Worm (Caenorhabditis elegans) whole organism, late embryonic: ENCODE measurements around the gene dpy-3.
A peak's percentile ranks its signal among the peaks of the same experiment; 100 is the strongest.

Source experiments
- C08G9.2 ChIP-seq: sonication (generic microtip); optimal IDR thresholded peaks from 2 replicates; lab custom pipeline; 2016; ENCODE audit warnings: mild to moderate bottlenecking, missing genetic modification characterization, moderate library complexity, missing compliant biosample characterization
- K02D7.2 ChIP-seq: sonication (generic microtip); optimal IDR thresholded peaks from 2 replicates; lab custom pipeline; 2017; ENCODE audit warnings: mild to moderate bottlenecking, missing genetic modification characterization, missing compliant biosample characterization
- K09A11.1 ChIP-seq: sonication (generic microtip); optimal IDR thresholded peaks from 2 replicates; lab custom pipeline; 2017; ENCODE audit warnings: antibody characterized with exemption, mild to moderate bottlenecking, missing genetic modification characterization, missing compliant biosample characterization; ENCODE audit not compliant: insufficient read depth
- ama-1 ChIP-seq: fragments of 150-350 bp; optimal IDR thresholded peaks from 2 replicates; lab custom pipeline; 2014
- ceh-14 ChIP-seq: sonication (generic microtip); optimal IDR thresholded peaks from 2 replicates; lab custom pipeline; 2016; ENCODE audit warnings: missing genotype, missing genetic modification characterization, missing compliant biosample characterization
- ceh-19 ChIP-seq: fragments of 200-800 bp; sonication (Bioruptor generic); optimal IDR thresholded peaks from 2 replicates; lab custom pipeline; 2018; ENCODE audit warnings: mild to moderate bottlenecking, missing genetic modification characterization, missing compliant biosample characterization
- ceh-31 ChIP-seq: sonication (generic microtip); optimal IDR thresholded peaks from 2 replicates; lab custom pipeline; 2016; ENCODE audit warnings: missing genetic modification characterization, missing compliant biosample characterization
- ceh-45 ChIP-seq: fragments of 200-800 bp; sonication (Bioruptor generic); IDR thresholded peaks from 2 replicates; pipeline ENCODE4 v1.3.6; 2022; ENCODE audit warnings: missing genetic modification reagents, missing genetic modification characterization, missing compliant biosample characterization
- ceh-48 ChIP-seq: sonication (generic microtip); optimal IDR thresholded peaks from 2 replicates; lab custom pipeline; 2016; ENCODE audit warnings: missing genetic modification characterization, inconsistent platforms, missing compliant biosample characterization
- ceh-6 ChIP-seq: fragments of 200-800 bp; sonication (Bioruptor generic); optimal IDR thresholded peaks from 2 replicates; lab custom pipeline; 2018; ENCODE audit warnings: mild to moderate bottlenecking, missing genetic modification characterization, missing compliant biosample characterization
- ceh-9 ChIP-seq: sonication (generic microtip); optimal IDR thresholded peaks from 2 replicates; lab custom pipeline; 2016; ENCODE audit warnings: mild to moderate bottlenecking, missing genetic modification characterization, inconsistent platforms, missing compliant biosample characterization
- dve-1 ChIP-seq: sonication (generic microtip); optimal IDR thresholded peaks from 2 replicates; lab custom pipeline; 2017; ENCODE audit warnings: antibody characterized with exemption, mild to moderate bottlenecking, missing genetic modification characterization, missing compliant biosample characterization
- elt-4 ChIP-seq: sonication (generic microtip); optimal IDR thresholded peaks from 2 replicates; lab custom pipeline; 2016; ENCODE audit warnings: missing genetic modification characterization, missing compliant biosample characterization
- fkh-6 ChIP-seq: sonication (generic microtip); optimal IDR thresholded peaks from 2 replicates; lab custom pipeline; 2016; ENCODE audit warnings: missing genetic modification characterization, missing compliant biosample characterization
- hlh-13 ChIP-seq: fragments of 200-800 bp; sonication (Bioruptor generic); optimal IDR thresholded peaks from 2 replicates; lab custom pipeline; 2018; ENCODE audit warnings: mild to moderate bottlenecking, missing genetic modification characterization, missing compliant biosample characterization
- hlh-15 ChIP-seq: sonication (generic microtip); optimal IDR thresholded peaks from 2 replicates; lab custom pipeline; 2016; ENCODE audit warnings: missing genetic modification characterization, missing compliant biosample characterization
- lim-6 ChIP-seq: sonication (generic microtip); optimal IDR thresholded peaks from 2 replicates; lab custom pipeline; 2016; ENCODE audit warnings: missing genetic modification characterization, missing compliant biosample characterization
- lin-11 ChIP-seq: fragments of 200-800 bp; sonication (Bioruptor generic); optimal IDR thresholded peaks from 2 replicates; lab custom pipeline; 2018; ENCODE audit warnings: mild to moderate bottlenecking, missing genetic modification characterization, missing compliant biosample characterization
- madf-2 ChIP-seq: sonication (generic microtip); optimal IDR thresholded peaks from 2 replicates; lab custom pipeline; 2017; ENCODE audit warnings: missing genetic modification characterization, missing compliant biosample characterization
- nfya-1 ChIP-seq: sonication (generic microtip); optimal IDR thresholded peaks from 2 replicates; lab custom pipeline; 2017; ENCODE audit warnings: missing genetic modification characterization, mild to moderate bottlenecking, missing compliant biosample characterization, antibody characterized with exemption, moderate library complexity
- pag-3 ChIP-seq: sonication (generic microtip); optimal IDR thresholded peaks from 2 replicates; lab custom pipeline; 2016; ENCODE audit warnings: missing compliant biosample characterization, missing genetic modification characterization, borderline replicate concordance
- pax-1 ChIP-seq: fragments of 150-350 bp; optimal IDR thresholded peaks from 2 replicates; lab custom pipeline; 2014; ENCODE audit warnings: missing biosample characterization, missing genetic modification characterization
- pha-4 ChIP-seq: fragments of 150-350 bp; optimal IDR thresholded peaks from 2 replicates; lab custom pipeline; 2018; ENCODE audit warnings: missing biosample characterization, missing genetic modification reagents, missing genetic modification characterization
- pqm-1 ChIP-seq: sonication (generic microtip); optimal IDR thresholded peaks from 2 replicates; lab custom pipeline; 2016; ENCODE audit warnings: missing genetic modification characterization, missing compliant biosample characterization
- ref-2 ChIP-seq: sonication (generic microtip); optimal IDR thresholded peaks from 2 replicates; lab custom pipeline; 2016; ENCODE audit warnings: missing genetic modification characterization, missing compliant biosample characterization
- rnt-1 ChIP-seq: sonication (generic microtip); optimal IDR thresholded peaks from 2 replicates; lab custom pipeline; 2016; ENCODE audit warnings: missing genetic modification characterization, missing compliant biosample characterization
- sdc-2 ChIP-seq: sonication (generic microtip); optimal IDR thresholded peaks from 2 replicates; lab custom pipeline; 2016; ENCODE audit warnings: missing genotype, missing genetic modification characterization, missing compliant biosample characterization
- sox-2 ChIP-seq: fragments of 200-800 bp; sonication (Bioruptor generic); IDR thresholded peaks from 2 replicates; pipeline ENCODE4 v1.3.6; 2022; ENCODE audit warnings: missing genetic modification reagents, missing genetic modification characterization, missing compliant biosample characterization
- sox-4 ChIP-seq: sonication (generic microtip); optimal IDR thresholded peaks from 2 replicates; lab custom pipeline; 2017; ENCODE audit warnings: mild to moderate bottlenecking, missing genetic modification characterization, inconsistent platforms, missing compliant biosample characterization
- tbx-2 ChIP-seq: sonication (generic microtip); optimal IDR thresholded peaks from 2 replicates; lab custom pipeline; 2016; ENCODE audit warnings: missing genetic modification characterization, missing compliant biosample characterization
- ttx-3 ChIP-seq: sonication (generic microtip); optimal IDR thresholded peaks from 2 replicates; lab custom pipeline; 2016; ENCODE audit warnings: missing genetic modification reagents, missing genetic modification characterization, missing compliant biosample characterization
- unc-3 ChIP-seq, 2 experiments: fragments of 200-800 bp in 1 of 2; sonication (Bioruptor generic) in 1 of 2; sonication (generic microtip) in 1 of 2; conservative IDR thresholded peaks in 1 of 2; optimal IDR thresholded peaks in 1 of 2; 2 replicates each; pipeline versions ENCODE4 v1.3.6 to Lab custom; 2016 to 2022; ENCODE audit warnings: missing compliant biosample characterization in 2 of 2, missing genetic modification characterization in 2 of 2, missing genetic modification reagents in 1 of 2
- unc-42 ChIP-seq: sonication (generic microtip); optimal IDR thresholded peaks from 2 replicates; lab custom pipeline; 2016; ENCODE audit warnings: missing genotype, missing genetic modification characterization, missing compliant biosample characterization
- unc-55 ChIP-seq: sonication (generic microtip); optimal IDR thresholded peaks from 2 replicates; lab custom pipeline; 2017; ENCODE audit warnings: missing biosample characterization, missing genetic modification reagents, missing genetic modification characterization
- unc-86 ChIP-seq: sonication (generic microtip); optimal IDR thresholded peaks from 2 replicates; lab custom pipeline; 2016; ENCODE audit warnings: missing genetic modification characterization, missing compliant biosample characterization

dpy-3 gene

DNA sequence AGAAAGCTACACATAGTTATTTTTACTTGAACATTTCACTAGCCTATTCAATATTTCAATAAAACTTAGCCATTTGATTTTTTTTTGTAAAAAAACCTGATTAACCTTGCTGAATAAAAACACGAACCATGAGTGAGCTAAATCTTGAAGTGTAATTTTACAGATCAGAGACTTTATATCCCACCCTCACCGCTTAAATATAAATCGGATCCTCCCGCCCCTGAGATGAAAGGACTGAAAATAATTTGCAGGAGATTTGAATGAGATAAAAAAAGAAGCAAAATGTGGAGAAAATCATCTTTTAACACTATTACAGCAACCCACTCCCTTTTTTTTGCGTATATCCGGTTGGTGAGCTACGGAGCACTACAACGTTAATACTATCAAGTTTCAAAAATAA, 4.6 kb upstream of the dpy-3 start, which contains the start of gene npax-2:
Gene npax-2 (minus strand): TSS at position 101 of the 400 bp plus-strand sequence.
- TF ChIP-seq ttx-3 (tag; lab: Kevin White, UChicago) (no peak), dve-1 (tag; lab: Kevin White, UChicago) (no peak), unc-55 (GFP tag; lab: Kevin White, UChicago) (no peak), K02D7.2 (tag; lab: Kevin White, UChicago) (no peak), sox-2 (GFP tag; lab: Robert Waterston, UW) (no peak), sox-4 (no peak), unc-3 (GFP tag; conservative IDR thresholded peaks at IDR 0.05; lab: Robert Waterston, UW) (no peak), unc-3 (tag; optimal IDR thresholded peaks at IDR 0.05; lab: Kevin White, UChicago) (no peak), ceh-9 (no peak), ceh-45 (GFP tag; lab: Robert Waterston, UW) (no peak), madf-2 (tag; lab: Kevin White, UChicago) (no peak), ref-2 (no peak), elt-4 (tag; lab: Kevin White, UChicago) (no peak), hlh-13 (GFP tag; lab: Kevin White, UChicago) (no peak)

DNA sequence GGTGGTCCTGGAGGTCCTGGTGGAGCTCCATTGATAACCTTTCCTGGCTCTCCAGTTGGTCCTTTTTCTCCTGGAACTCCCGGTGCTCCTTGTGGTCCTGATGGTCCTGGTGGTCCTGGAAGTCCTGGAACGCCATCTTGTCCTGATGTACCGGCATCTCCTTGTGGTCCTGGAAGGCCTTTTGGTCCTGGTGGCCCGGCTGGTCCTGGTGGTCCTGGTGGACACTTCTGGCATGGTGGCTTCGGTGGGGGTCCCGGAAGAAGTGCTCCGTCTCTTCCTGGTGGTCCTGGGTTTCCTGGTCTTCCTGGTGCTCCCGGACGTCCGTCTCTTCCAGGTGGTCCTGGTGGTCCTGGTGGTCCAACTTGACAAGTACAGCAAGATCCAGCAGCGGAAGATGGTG, 572 bp downstream of the dpy-3 start:
- no peak for TF ChIP-seq pqm-1
- TF ChIP-seq C08G9.2: no peak
- TF ChIP-seq ceh-14 (tag; lab: Kevin White, UChicago): no peak
- TF ChIP-seq lin-11 (tag; lab: Kevin White, UChicago): no peak
- TF ChIP-seq hlh-15: no peak
- no peak for TF ChIP-seq sdc-2
- no peak for TF ChIP-seq sox-2 (GFP tag; lab: Robert Waterston, UW)
- no peak for TF ChIP-seq pha-4 (tag; lab: Kevin White, UChicago)
- no peak for TF ChIP-seq K09A11.1 (tag; lab: Kevin White, UChicago)

DNA sequence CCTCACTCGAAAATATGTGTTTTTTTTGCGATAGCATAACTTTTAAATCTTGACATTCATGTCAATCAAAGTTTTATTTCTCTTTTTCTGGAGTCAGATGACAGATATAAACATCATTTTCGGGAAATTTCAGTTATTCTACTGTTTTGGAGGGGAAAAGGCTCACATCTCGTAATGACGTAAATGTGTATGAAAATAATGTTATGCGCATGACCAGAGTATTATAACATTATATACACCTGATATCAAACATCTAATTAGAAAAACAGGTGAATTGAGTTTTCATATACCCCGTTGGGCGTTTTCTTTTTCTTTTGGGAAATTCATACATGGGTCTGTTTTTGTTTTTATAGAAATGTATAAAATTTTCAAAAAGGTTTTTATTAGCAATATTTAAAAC, 1.2 kb downstream of the dpy-3 start:
- TF ChIP-seq ceh-48 (tag; lab: Kevin White, UChicago) (no peak), nfya-1 (tag; lab: Kevin White, UChicago) (no peak), lim-6 (tag; lab: Kevin White, UChicago) (no peak), dve-1 (tag; lab: Kevin White, UChicago) (no peak), fkh-6 (tag; lab: Kevin White, UChicago) (no peak), tbx-2 (no peak), ama-1 (lab: Kevin White, UChicago) (no peak), rnt-1 (tag; lab: Kevin White, UChicago) (no peak), pag-3 (no peak), sdc-2 (no peak), unc-86 (no peak), unc-42 (tag; lab: Kevin White, UChicago) (no peak), ceh-31 (tag; lab: Kevin White, UChicago) (no peak), ref-2 (no peak), pax-1 (no peak), ceh-19 (no peak), ceh-6 (GFP tag; lab: Kevin White, UChicago) (no peak)
- TF ChIP-seq, all 69 proteins: peak for 0

DNA sequence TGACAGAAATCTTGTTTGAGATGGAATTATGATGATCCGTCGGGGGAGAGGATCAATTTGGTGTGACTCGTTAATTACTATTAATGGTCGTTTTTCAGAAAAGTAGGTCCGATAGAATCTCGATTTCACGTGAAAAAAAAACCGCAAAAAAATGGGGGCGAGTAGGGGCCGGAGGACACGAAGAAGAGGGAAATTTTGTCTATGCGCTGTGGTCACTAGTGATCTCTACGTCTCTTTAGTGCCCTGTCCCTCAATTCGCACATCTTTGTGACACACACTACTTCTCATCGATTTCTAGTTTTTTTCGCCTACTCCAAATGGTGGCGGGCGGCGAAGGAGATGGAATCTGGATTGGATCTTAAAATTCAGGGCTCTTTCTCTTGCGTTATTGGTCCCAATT, 4.8 kb downstream of the dpy-3 start:
- TF ChIP-seq ceh-48 (tag; lab: Kevin White, UChicago) (peak; percentile 58), unc-42 (tag; lab: Kevin White, UChicago) (peak; percentile 1), ceh-19 (peak; percentile 6), nfya-1 (tag; lab: Kevin White, UChicago) (peak; percentile 3), ceh-31 (tag; lab: Kevin White, UChicago) (peak; percentile 31), ama-1 (lab: Kevin White, UChicago) (no peak), ceh-45 (GFP tag; lab: Robert Waterston, UW) (no peak)
